Worm (Caenorhabditis elegans) whole organism, L3 larva: ENCODE measurements around the gene sams-4.

Experiments used
- ceh-82 ChIP-seq: fragments of 150-350 bp; optimal IDR thresholded peaks from 2 replicates; lab custom pipeline; 2014; ENCODE audit warnings: missing biosample characterization, missing genetic modification characterization
- daf-12 ChIP-seq: fragments of 150-350 bp; optimal IDR thresholded peaks from 2 replicates; lab custom pipeline; 2014; ENCODE audit warnings: missing biosample characterization, missing genetic modification reagents, missing genetic modification characterization
- elt-1 ChIP-seq: fragments of 150-350 bp; optimal IDR thresholded peaks from 2 replicates; lab custom pipeline; 2014; ENCODE audit warnings: missing biosample characterization, missing genetic modification characterization
- elt-2 ChIP-seq: sonication (generic microtip); optimal IDR thresholded peaks from 2 replicates; lab custom pipeline; 2016; ENCODE audit warnings: missing genetic modification reagents, mild to moderate bottlenecking, missing genetic modification characterization, missing compliant biosample characterization
- lin-15B ChIP-seq: fragments of 150-350 bp; optimal IDR thresholded peaks from 2 replicates; lab custom pipeline; 2014; ENCODE audit warnings: missing biosample characterization, missing genetic modification characterization
- nhr-25 ChIP-seq: sonication (generic microtip); optimal IDR thresholded peaks from 2 replicates; lab custom pipeline; 2017; ENCODE audit warnings: missing biosample characterization, missing genetic modification characterization
- nhr-76 ChIP-seq: fragments of 150-350 bp; sonication (generic microtip); optimal IDR thresholded peaks from 5 replicates; lab custom pipeline; 2014; ENCODE audit warnings: missing biosample characterization, missing genetic modification characterization
- pha-4 ChIP-seq: fragments of 150-350 bp; optimal IDR thresholded peaks from 2 replicates; lab custom pipeline; 2014; ENCODE audit warnings: missing biosample characterization, missing genetic modification reagents, missing genetic modification characterization
- sea-2 ChIP-seq: fragments of 150-350 bp; sonication (generic microtip); optimal IDR thresholded peaks from 4 replicates; lab custom pipeline; 2014; ENCODE audit warnings: missing biosample characterization, missing genetic modification reagents, missing genetic modification characterization
- unc-39 ChIP-seq: sonication (generic microtip); optimal IDR thresholded peaks from 4 replicates; lab custom pipeline; 2017; ENCODE audit warnings: missing biosample characterization, missing genetic modification characterization
- unc-62 ChIP-seq: fragments of 150-350 bp; sonication (generic microtip); optimal IDR thresholded peaks from 4 replicates; lab custom pipeline; 2014; ENCODE audit warnings: missing biosample characterization, missing genetic modification reagents, missing genetic modification characterization

- TF ChIP-seq pha-4 (tag; lab: Kevin White, UChicago) (no peak), sea-2 (GFP tag; lab: Kevin White, UChicago) (no peak), elt-1 (tag; lab: Kevin White, UChicago) (no peak), ceh-82 (tag; lab: Kevin White, UChicago) (no peak), elt-2 (tag; lab: Kevin White, UChicago) (no peak), unc-39 (tag; lab: Kevin White, UChicago) (no peak), nhr-25 (no peak), daf-12 (no peak), unc-62 (GFP tag; lab: Kevin White, UChicago) (no peak), lin-15B (tag; lab: Kevin White, UChicago) (no peak), nhr-76 (tag; lab: Kevin White, UChicago) (no peak)
These were observed 4.7 kb upstream of the sams-4 start for ce11 chrIV:5850765-5851377.
